Worm (Caenorhabditis elegans) whole organism, midembryonic: ENCODE data around the gene C54F6.3.

Source experiments
- T22C8.4 ChIP-seq: fragments of 200-800 bp; sonication (Bioruptor generic); IDR thresholded peaks from 2 replicates; pipeline ENCODE4 v1.3.6; 2022; ENCODE audit warnings: missing genetic modification characterization, missing compliant biosample characterization
- cog-1 ChIP-seq: sonication (generic microtip); optimal IDR thresholded peaks from 2 replicates; lab custom pipeline; 2016; ENCODE audit warnings: missing genetic modification characterization, missing compliant biosample characterization
- flt-1 ChIP-seq: fragments of 200-800 bp; sonication (Bioruptor generic); IDR thresholded peaks from 2 replicates; pipeline ENCODE4 v1.3.6; 2022; ENCODE audit warnings: missing genetic modification characterization, missing compliant biosample characterization
- klf-2 ChIP-seq: fragments of 200-800 bp; sonication (Bioruptor generic); conservative IDR thresholded peaks from 2 replicates; pipeline ENCODE4 v1.3.6; 2022; ENCODE audit warnings: missing genetic modification reagents, missing genetic modification characterization, missing compliant biosample characterization
- med-1 ChIP-seq: sonication (generic microtip); optimal IDR thresholded peaks from 2 replicates; lab custom pipeline; 2017; ENCODE audit warnings: missing genetic modification characterization, mild to moderate bottlenecking, missing compliant biosample characterization, antibody characterized with exemption, missing genetic modification reagents; ENCODE audit not compliant: insufficient read depth
- ref-1 ChIP-seq: fragments of 200-800 bp; sonication (Bioruptor generic); conservative IDR thresholded peaks from 2 replicates; pipeline ENCODE4 v1.3.6; 2022; ENCODE audit warnings: missing genetic modification reagents, missing genetic modification characterization, missing compliant biosample characterization
- tab-1 ChIP-seq: fragments of 200-800 bp; sonication (Bioruptor generic); IDR thresholded peaks from 2 replicates; pipeline ENCODE4 v1.3.6; 2022; ENCODE audit warnings: missing genetic modification characterization, missing compliant biosample characterization
- ztf-23 ChIP-seq: fragments of 200-800 bp; sonication (Bioruptor generic); IDR thresholded peaks from 2 replicates; pipeline ENCODE4 v1.3.6; 2022; ENCODE audit warnings: missing genetic modification reagents, missing genetic modification characterization, missing compliant biosample characterization
- ztf-29 ChIP-seq: fragments of 200-800 bp; sonication (Bioruptor generic); IDR thresholded peaks from 2 replicates; pipeline ENCODE4 v1.3.6; 2022; ENCODE audit warnings: missing genetic modification reagents, missing genetic modification characterization, missing compliant biosample characterization

The C54F6.3 gene

DNA sequence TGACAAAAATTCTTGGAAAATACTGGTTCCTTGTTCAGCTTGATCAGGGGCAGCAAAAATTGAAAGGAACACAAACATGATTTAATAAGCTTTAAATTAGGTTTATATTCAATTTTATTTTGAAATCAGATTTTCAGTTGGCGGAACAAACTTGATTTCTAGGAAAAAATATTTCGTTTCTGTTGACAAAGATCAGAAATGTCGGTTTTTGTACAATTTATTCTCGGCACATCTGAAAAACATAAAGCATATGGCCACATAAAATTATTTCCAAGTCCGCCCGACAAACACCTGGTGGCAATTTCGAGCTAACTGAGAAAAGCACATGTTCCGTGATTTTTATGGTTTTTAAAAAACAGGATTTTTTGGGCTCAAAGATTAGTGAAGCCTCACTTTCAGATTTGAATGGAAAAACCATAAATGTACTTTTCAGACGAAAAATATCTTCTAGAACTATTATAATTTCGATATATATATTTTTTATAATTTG lies 20.9 kb downstream of the C54F6.3 start, which contains the start of gene ttr-10:
Gene ttr-10 (minus strand): TSS at position 51 of the 490 bp plus-strand sequence.
- TF ChIP-seq cog-1 (tag; lab: Kevin White, UChicago) (no peak), ztf-23 (GFP tag; lab: Robert Waterston, UW) (no peak), T22C8.4 (GFP tag; lab: Robert Waterston, UW) (no peak)

DNA sequence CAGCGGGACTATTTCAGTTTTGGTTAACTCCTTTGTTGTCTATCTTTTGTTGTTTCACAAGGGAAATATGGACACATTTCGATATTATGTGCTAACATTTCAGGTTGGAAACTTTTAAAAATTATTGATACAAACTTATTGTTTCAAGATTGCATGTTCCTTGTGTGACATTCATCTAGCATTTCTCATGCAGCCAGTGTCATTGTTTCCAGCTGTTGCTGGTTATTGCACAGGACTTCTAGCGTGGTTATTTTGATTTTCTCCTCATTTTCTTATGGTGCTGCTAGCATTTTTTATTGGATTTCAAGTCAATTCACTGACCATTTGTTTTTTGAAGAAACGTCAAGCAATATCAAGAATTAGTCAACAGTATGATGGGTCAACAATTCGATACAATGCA lies 22.8 kb downstream of the C54F6.3 start:
- TF ChIP-seq cog-1 (tag; lab: Kevin White, UChicago) (no peak), ztf-29 (GFP tag; lab: Robert Waterston, UW) (no peak), med-1 (GFP tag; lab: Kevin White, UChicago) (no peak), tab-1 (GFP tag; lab: Robert Waterston, UW) (no peak), flt-1 (GFP tag; lab: Robert Waterston, UW) (no peak), ref-1 (no peak), ztf-23 (GFP tag; lab: Robert Waterston, UW) (no peak), klf-2 (GFP tag; lab: Robert Waterston, UW) (no peak), T22C8.4 (GFP tag; lab: Robert Waterston, UW) (no peak)

DNA sequence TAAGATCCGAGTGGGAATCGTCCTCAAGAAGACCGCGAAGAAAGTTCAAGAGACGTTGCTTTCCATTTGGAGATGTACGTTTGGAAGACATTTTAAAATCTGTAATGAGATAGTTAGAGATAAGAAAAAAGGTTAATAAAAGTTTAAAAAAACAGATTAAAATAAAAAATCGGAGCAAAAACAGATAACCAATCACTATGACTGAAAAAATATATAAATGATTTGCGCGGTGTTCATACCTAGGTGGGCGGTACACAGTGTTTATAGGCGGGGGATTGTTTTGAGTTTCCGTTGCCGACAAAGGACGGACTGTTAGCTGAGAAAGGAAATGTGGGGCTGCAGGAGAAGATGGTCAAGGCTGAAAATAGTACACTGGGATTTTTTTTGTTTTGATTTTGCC lies 25.6 kb downstream of the C54F6.3 start, which contains the start of gene ets-7:
Gene ets-7 (minus strand): TSS at position 101 of the 400 bp plus-strand sequence.
- TF ChIP-seq klf-2 (GFP tag; lab: Robert Waterston, UW) (no peak), med-1 (GFP tag; lab: Kevin White, UChicago) (no peak), ztf-23 (GFP tag; lab: Robert Waterston, UW) (no peak), tab-1 (GFP tag; lab: Robert Waterston, UW) (no peak), T22C8.4 (GFP tag; lab: Robert Waterston, UW) (no peak), flt-1 (GFP tag; lab: Robert Waterston, UW) (no peak), ztf-29 (GFP tag; lab: Robert Waterston, UW) (no peak), cog-1 (tag; lab: Kevin White, UChicago) (no peak), ref-1 (no peak)

DNA sequence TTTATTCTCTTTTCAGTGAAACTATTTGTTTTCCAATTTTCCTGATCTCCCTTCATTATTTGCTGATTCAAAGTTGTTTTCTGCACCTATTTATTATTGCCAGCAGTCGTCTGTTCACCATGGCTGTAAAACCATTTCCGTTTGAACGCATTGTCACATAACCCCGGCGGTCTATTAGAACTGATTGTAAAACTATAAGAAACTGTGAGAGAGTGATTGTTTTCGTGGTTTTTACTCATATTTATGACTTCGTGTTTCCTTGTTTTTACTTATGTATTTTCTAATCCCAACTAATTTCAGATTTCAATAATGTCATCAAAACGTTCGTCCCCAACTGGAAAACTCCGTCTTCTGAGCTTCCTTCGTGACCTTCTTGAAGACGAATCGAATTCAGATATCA lies 29.9 kb downstream of the C54F6.3 start, which contains the start of gene F19F10.1:
Gene F19F10.1 (plus strand): TSS at position 301 of the 400 bp plus-strand sequence.
- TF ChIP-seq cog-1 (tag; lab: Kevin White, UChicago) (no peak), flt-1 (GFP tag; lab: Robert Waterston, UW) (no peak), klf-2 (GFP tag; lab: Robert Waterston, UW) (no peak), T22C8.4 (GFP tag; lab: Robert Waterston, UW) (no peak), ztf-23 (GFP tag; lab: Robert Waterston, UW) (no peak), ref-1 (no peak), tab-1 (GFP tag; lab: Robert Waterston, UW) (no peak), med-1 (GFP tag; lab: Kevin White, UChicago) (no peak), ztf-29 (GFP tag; lab: Robert Waterston, UW) (no peak)

DNA sequence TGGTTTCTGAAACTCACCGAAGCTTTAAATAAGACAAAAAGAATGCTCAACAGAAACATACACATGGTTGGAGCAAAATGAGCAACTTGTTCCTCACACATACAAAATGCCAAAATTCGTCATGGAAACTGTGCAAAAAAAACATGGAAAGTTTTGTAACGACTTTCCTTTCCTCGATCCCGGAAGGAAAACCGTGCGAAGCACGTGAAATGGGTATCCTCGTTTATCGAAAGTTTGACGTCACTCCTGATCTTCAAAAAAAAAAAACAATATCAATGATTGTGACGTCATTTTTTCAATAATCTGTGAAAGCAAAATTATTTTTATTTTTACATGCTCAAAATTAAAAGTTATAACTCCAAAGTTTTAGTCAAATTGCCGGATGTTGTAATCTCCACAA lies 37.2 kb downstream of the C54F6.3 start, which contains the start of gene clec-212:
Gene clec-212 (minus strand): TSS at position 101 of the 400 bp plus-strand sequence.
- TF ChIP-seq flt-1 (GFP tag; lab: Robert Waterston, UW): no peak
- TF ChIP-seq klf-2 (GFP tag; lab: Robert Waterston, UW): no peak
- no peak for TF ChIP-seq med-1 (GFP tag; lab: Kevin White, UChicago)
- no peak for TF ChIP-seq cog-1 (tag; lab: Kevin White, UChicago)
- TF ChIP-seq ztf-23 (GFP tag; lab: Robert Waterston, UW): no peak
- TF ChIP-seq tab-1 (GFP tag; lab: Robert Waterston, UW): no peak
- no peak for TF ChIP-seq ztf-29 (GFP tag; lab: Robert Waterston, UW)
- no peak for TF ChIP-seq T22C8.4 (GFP tag; lab: Robert Waterston, UW)
- no peak for TF ChIP-seq ref-1

DNA sequence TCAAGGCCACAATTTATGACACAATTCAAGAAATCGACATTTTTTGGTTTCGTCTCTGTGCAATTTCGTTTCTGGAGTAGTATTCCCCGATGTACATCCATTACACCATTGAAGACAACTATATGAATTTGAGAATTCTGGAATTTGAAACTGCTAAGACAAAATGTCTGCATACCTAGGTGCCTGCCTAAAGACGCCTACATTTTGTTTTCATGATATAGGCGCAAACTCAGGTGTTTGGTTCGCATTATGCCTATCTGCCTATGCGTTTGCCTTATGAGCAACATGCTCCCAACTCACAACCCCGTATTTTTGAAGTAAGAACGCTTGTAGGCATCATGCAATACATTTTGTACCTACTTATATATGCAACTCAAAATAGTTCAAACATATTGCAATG lies 37.9 kb downstream of the C54F6.3 start, which contains the start of gene F19F10.14:
Gene F19F10.14 (minus strand): TSS at position 101 of the 400 bp plus-strand sequence.
- TF ChIP-seq tab-1 (GFP tag; lab: Robert Waterston, UW) (no peak), flt-1 (GFP tag; lab: Robert Waterston, UW) (no peak), T22C8.4 (GFP tag; lab: Robert Waterston, UW) (no peak), cog-1 (tag; lab: Kevin White, UChicago) (no peak), ref-1 (no peak), med-1 (GFP tag; lab: Kevin White, UChicago) (no peak), klf-2 (GFP tag; lab: Robert Waterston, UW) (no peak), ztf-23 (GFP tag; lab: Robert Waterston, UW) (no peak), ztf-29 (GFP tag; lab: Robert Waterston, UW) (no peak)

DNA sequence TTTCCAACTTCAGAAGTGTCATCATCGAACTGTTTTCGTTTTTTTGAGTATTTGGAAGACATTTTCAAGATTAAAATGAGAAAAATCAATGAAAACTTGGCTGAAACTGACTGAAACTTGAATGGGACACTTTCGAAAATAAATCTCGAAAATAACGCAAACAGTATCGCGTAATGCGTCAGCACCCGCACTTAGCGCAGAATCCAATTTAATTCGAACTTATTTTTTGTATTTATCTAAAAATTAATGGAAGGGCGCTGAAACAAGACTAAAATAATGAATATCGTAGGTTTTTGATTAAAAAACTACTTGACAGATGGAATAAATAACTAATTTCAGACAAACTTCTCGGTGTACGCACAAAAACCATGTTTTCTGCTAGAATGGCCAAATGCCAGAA lies 42.5 kb downstream of the C54F6.3 start, which contains the start of the genes snu-66 and ints-9:
Gene snu-66 (minus strand): TSS at position 108 of the 400 bp plus-strand sequence.
Gene ints-9 (plus strand): TSS at position 240 of the 400 bp plus-strand sequence.
- TF ChIP-seq ztf-23 (GFP tag; lab: Robert Waterston, UW) (no peak), tab-1 (GFP tag; lab: Robert Waterston, UW) (no peak), ztf-29 (GFP tag; lab: Robert Waterston, UW) (no peak), T22C8.4 (GFP tag; lab: Robert Waterston, UW) (no peak), ref-1 (no peak), med-1 (GFP tag; lab: Kevin White, UChicago) (no peak), cog-1 (tag; lab: Kevin White, UChicago) (no peak), klf-2 (GFP tag; lab: Robert Waterston, UW) (no peak), flt-1 (GFP tag; lab: Robert Waterston, UW) (no peak)

DNA sequence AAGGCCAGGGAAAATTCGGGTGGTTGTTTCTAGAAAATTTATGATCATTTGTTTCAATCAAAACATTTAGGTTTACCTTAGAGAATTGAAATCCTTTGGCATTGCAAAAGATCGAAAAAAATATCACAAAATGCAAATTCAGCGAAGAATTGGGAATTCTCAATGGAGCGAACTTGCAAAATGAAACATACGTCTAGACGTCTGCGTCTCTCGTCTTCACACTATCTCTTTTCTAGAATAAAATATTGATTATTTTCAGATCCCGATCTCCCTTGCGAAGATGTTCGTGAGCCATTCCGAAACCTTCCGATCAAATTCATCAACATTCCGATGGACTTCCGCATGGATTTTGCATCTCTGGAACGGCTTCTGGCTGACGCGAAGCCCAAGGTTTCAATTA lies 47.3 kb downstream of the C54F6.3 start, which contains the start of gene ets-6:
Gene ets-6 (minus strand): TSS at position 169 of the 400 bp plus-strand sequence.
- no peak for TF ChIP-seq med-1 (GFP tag; lab: Kevin White, UChicago)
- TF ChIP-seq T22C8.4 (GFP tag; lab: Robert Waterston, UW): peak; percentile 67
